Fruit fly (Drosophila melanogaster) whole organism, embryonic: ENCODE results near the gene nerfin-2.

Experiments
- Atf-2 ChIP-seq: fragments of 200-800 bp; sonication (Bioruptor generic); optimal IDR thresholded peaks from 2 replicates; lab custom pipeline; 2016; ENCODE audit warnings: missing biosample characterization, missing genetic modification characterization
- CG10431 ChIP-seq: fragments of 200-800 bp; sonication (Bioruptor generic); optimal IDR thresholded peaks from 3 replicates; lab custom pipeline; 2018; ENCODE audit warnings: missing biosample characterization, mild to moderate bottlenecking, missing genetic modification characterization
- CG12071 ChIP-seq: fragments of 200-800 bp; sonication (Bioruptor generic); optimal IDR thresholded peaks from 3 replicates; lab custom pipeline; 2018; ENCODE audit warnings: missing biosample characterization, mild to moderate bottlenecking, missing genetic modification characterization
- CG13624 ChIP-seq: fragments of 200-800 bp; sonication (Bioruptor generic); optimal IDR thresholded peaks from 2 replicates; lab custom pipeline; 2016; ENCODE audit warnings: missing biosample characterization, missing genetic modification characterization
- CG18476 ChIP-seq: fragments of 200-800 bp; sonication (Bioruptor generic); optimal IDR thresholded peaks from 2 replicates; lab custom pipeline; 2016; ENCODE audit warnings: missing biosample characterization, mild to moderate bottlenecking, missing genetic modification characterization
- CG2199 ChIP-seq: fragments of 200-800 bp; sonication (Bioruptor generic); IDR thresholded peaks from 3 replicates; pipeline ENCODE4 v1.3.6; 2022; ENCODE audit warnings: missing biosample characterization, missing genetic modification characterization
- CG31441 ChIP-seq: fragments of 200-800 bp; sonication (Bioruptor generic); IDR thresholded peaks from 2 replicates; pipeline ENCODE4 v1.3.6; 2022; ENCODE audit warnings: missing biosample characterization, missing genetic modification characterization
- CG3726 ChIP-seq: fragments of 200-800 bp; sonication (Bioruptor generic); IDR thresholded peaks from 3 replicates; pipeline ENCODE4, ENCODE4 v1.3.6; 2022; ENCODE audit warnings: missing biosample characterization, missing genetic modification characterization
- CG4328 ChIP-seq: fragments of 200-800 bp; sonication (Bioruptor generic); optimal IDR thresholded peaks from 3 replicates; lab custom pipeline; 2017; ENCODE audit warnings: missing biosample characterization, missing genetic modification reagents, missing genetic modification characterization
- CG6254 ChIP-seq: fragments of 200-800 bp; sonication (Bioruptor generic); optimal IDR thresholded peaks from 3 replicates; lab custom pipeline; 2017; ENCODE audit warnings: mild to moderate bottlenecking, missing biosample characterization, missing genetic modification reagents, missing genetic modification characterization
- CG6791 ChIP-seq: fragments of 200-800 bp; sonication (Bioruptor generic); IDR thresholded peaks from 3 replicates; pipeline ENCODE4 v1.3.6; 2022; ENCODE audit warnings: missing biosample characterization, missing genetic modification characterization; ENCODE audit not compliant: partially characterized antibody
- CG7745 ChIP-seq: fragments of 200-800 bp; sonication (Bioruptor generic); optimal IDR thresholded peaks from 2 replicates; lab custom pipeline; 2018; ENCODE audit warnings: missing biosample characterization, mild to moderate bottlenecking, missing genetic modification characterization, moderate library complexity
- CG7987 ChIP-seq: fragments of 200-800 bp; sonication (Bioruptor generic); optimal IDR thresholded peaks from 2 replicates; lab custom pipeline; 2018; ENCODE audit warnings: missing biosample characterization, mild to moderate bottlenecking, missing genetic modification characterization, moderate library complexity
- CG8765 ChIP-seq: fragments of 200-800 bp; sonication (Bioruptor generic); IDR thresholded peaks from 2 replicates; pipeline ENCODE4 v1.3.6; 2022; ENCODE audit warnings: missing biosample characterization, missing genetic modification characterization
- CHES-1-like ChIP-seq: fragments of 200-800 bp; sonication (Bioruptor generic); optimal IDR thresholded peaks from 2 replicates; lab custom pipeline; 2016; ENCODE audit warnings: missing biosample characterization, missing genetic modification characterization
- CTCF ChIP-seq: fragments of 200-800 bp; sonication (Bioruptor generic); optimal IDR thresholded peaks from 2 replicates; lab custom pipeline; 2017; ENCODE audit warnings: missing biosample characterization, mild to moderate bottlenecking, missing genetic modification characterization, moderate library complexity
- D19A ChIP-seq: fragments of 200-800 bp; optimal IDR thresholded peaks from 3 replicates; lab custom pipeline; 2019; ENCODE audit warnings: missing biosample characterization, mild to moderate bottlenecking, missing genetic modification characterization, moderate library complexity
- ERR ChIP-seq: fragments of 200-800 bp; sonication (Bioruptor generic); optimal IDR thresholded peaks from 2 replicates; lab custom pipeline; 2016; ENCODE audit warnings: missing biosample characterization, missing genetic modification characterization
- Eip74EF ChIP-seq, 2 experiments: fragments of 200-800 bp in 1 of 2; fragments of >200 bp in 1 of 2; sonication (Bioruptor generic) in 1 of 2; optimal IDR thresholded peaks; 2 replicates each; lab custom pipeline; 2017 to 2019; ENCODE audit warnings: missing biosample characterization in 2 of 2, missing genetic modification characterization in 2 of 2, mild to moderate bottlenecking in 1 of 2, moderate library complexity in 1 of 2
- Fer3 ChIP-seq: fragments of 200-800 bp; sonication (Bioruptor generic); optimal IDR thresholded peaks from 2 replicates; lab custom pipeline; 2018; ENCODE audit warnings: missing biosample characterization, mild to moderate bottlenecking, missing genetic modification characterization, moderate library complexity
- Med ChIP-seq: fragments of 200-800 bp; sonication (Bioruptor generic); peaks from one replicate; lab custom pipeline; 2016; ENCODE audit warnings: missing biosample characterization, missing genetic modification characterization, mild to moderate bottlenecking, inconsistent platforms, moderate library complexity
- Ptx1 ChIP-seq: fragments of 200-800 bp; sonication (Bioruptor generic); IDR thresholded peaks from 2 replicates; pipeline ENCODE4 v1.3.6; 2022; ENCODE audit warnings: missing biosample characterization, missing genetic modification characterization
- Rx ChIP-seq: fragments of 200-800 bp; sonication (Bioruptor generic); IDR thresholded peaks from 2 replicates; pipeline ENCODE4 v1.3.6; 2022; ENCODE audit warnings: missing biosample characterization, missing genetic modification characterization
- Ssrp ChIP-seq: fragments of 200-800 bp; sonication (Bioruptor generic); optimal IDR thresholded peaks from 2 replicates; lab custom pipeline; 2018; ENCODE audit warnings: missing biosample characterization, mild to moderate bottlenecking, missing genetic modification characterization, moderate library complexity
- aop ChIP-seq: fragments of 200-800 bp; sonication (Bioruptor generic); IDR thresholded peaks from 2 replicates; pipeline ENCODE4 v1.3.6; 2022; ENCODE audit warnings: missing biosample characterization, missing genetic modification characterization
- cas ChIP-seq: fragments of 200-800 bp; sonication (Bioruptor generic); IDR thresholded peaks from 2 replicates; pipeline ENCODE4 v1.3.6; 2022; ENCODE audit warnings: missing biosample characterization, missing genetic modification characterization
- chinmo ChIP-seq: fragments of 200-800 bp; sonication (Bioruptor generic); IDR thresholded peaks from 4 replicates; pipeline ENCODE4 v1.3.6; 2022; ENCODE audit warnings: missing biosample characterization, missing genetic modification characterization; ENCODE audit not compliant: partially characterized antibody
- crc ChIP-seq: fragments of 200-800 bp; sonication (Bioruptor generic); optimal IDR thresholded peaks from 2 replicates; lab custom pipeline; 2016; ENCODE audit warnings: missing biosample characterization, missing genetic modification characterization
- gcm2 ChIP-seq: fragments of 200-800 bp; sonication (Bioruptor generic); optimal IDR thresholded peaks from 2 replicates; lab custom pipeline; 2016; ENCODE audit warnings: missing biosample characterization, missing genetic modification characterization
- ham ChIP-seq: fragments of 200-800 bp; sonication (Bioruptor generic); IDR thresholded peaks from 2 replicates; pipeline ENCODE4 v1.3.6; 2022; ENCODE audit warnings: missing biosample characterization, missing genetic modification characterization
- jigr1 ChIP-seq: fragments of 200-800 bp; sonication (Bioruptor generic); IDR thresholded peaks from 3 replicates; pipeline ENCODE4 v1.3.6; 2022; ENCODE audit warnings: missing biosample characterization, missing genetic modification characterization
- jumu ChIP-seq: fragments of 200-800 bp; sonication (Bioruptor generic); optimal IDR thresholded peaks from 3 replicates; lab custom pipeline; 2016; ENCODE audit warnings: missing biosample characterization, missing genetic modification characterization
- ken ChIP-seq: fragments of 200-800 bp; sonication (Bioruptor generic); IDR thresholded peaks from 3 replicates; pipeline ENCODE4 v1.3.6; 2022; ENCODE audit warnings: missing biosample characterization, missing genetic modification characterization
- nom ChIP-seq: fragments of 200-800 bp; sonication (Bioruptor generic); optimal IDR thresholded peaks from 2 replicates; lab custom pipeline; 2017; ENCODE audit warnings: missing biosample characterization, missing genetic modification characterization, mild to moderate bottlenecking, moderate library complexity, missing genetic modification reagents
- scrt ChIP-seq: fragments of 200-800 bp; sonication (Bioruptor generic); optimal IDR thresholded peaks from 2 replicates; lab custom pipeline; 2018; ENCODE audit warnings: missing biosample characterization, mild to moderate bottlenecking, missing genetic modification characterization, moderate library complexity
- twi ChIP-seq: fragments of 200-800 bp; optimal IDR thresholded peaks from 2 replicates; lab custom pipeline; 2019; ENCODE audit warnings: missing biosample characterization, mild to moderate bottlenecking, missing genetic modification characterization, moderate library complexity
- wdn ChIP-seq: fragments of 200-800 bp; sonication (Bioruptor generic); IDR thresholded peaks from 2 replicates; pipeline ENCODE4 v1.3.6; 2022; ENCODE audit warnings: missing biosample characterization, missing genetic modification characterization
- zfh2 ChIP-seq: fragments of 200-800 bp; sonication (Bioruptor generic); optimal IDR thresholded peaks from 2 replicates; lab custom pipeline; 2016; ENCODE audit warnings: missing biosample characterization, missing genetic modification characterization

Gene nerfin-2

dm6 chr3R:10089171-10089664, 18.3 kb downstream of the nerfin-2 start (continued):
- TF ChIP-seq Rx (GFP tag; lab: Robert Waterston, UW) = no peak

- TF ChIP-seq crc (GFP tag; lab: Kevin White, UChicago) = no peak
- TF ChIP-seq CG4328 = no peak
- no peak for TF ChIP-seq Eip74EF (GFP tag; optimal IDR thresholded peaks at IDR 0.05; lab: Kevin White, UChicago)
- TF ChIP-seq CHES-1-like (GFP tag; lab: Kevin White, UChicago) = no peak
- peak; percentile 8 for TF ChIP-seq Med (GFP tag; lab: Kevin White, UChicago)
- no peak for TF ChIP-seq nom (GFP tag; lab: Kevin White, UChicago)
- no peak for TF ChIP-seq aop (GFP tag; lab: Robert Waterston, UW)
- TF ChIP-seq Fer3 (tag; lab: Kevin White, UChicago) = no peak
- TF ChIP-seq gcm2 (GFP tag; lab: Kevin White, UChicago) = no peak
- no peak for TF ChIP-seq twi (tag; lab: Kevin White, UChicago)
- TF ChIP-seq CG7745 (tag; lab: Kevin White, UChicago) = no peak
- TF ChIP-seq cas (GFP tag; lab: Robert Waterston, UW) = no peak
- TF ChIP-seq chinmo (GFP tag; lab: Robert Waterston, UW) = 0 out of 4 replicates have a peak, but pooled peaks have one; percentile 15
- 0 out of 3 replicates have a peak, but pooled peaks have one; percentile 12 for TF ChIP-seq CG2199 (GFP tag; lab: Robert Waterston, UW)
- TF ChIP-seq CTCF (GFP tag; lab: Kevin White, UChicago) = peak; percentile 76
- peak; percentile 94 for TF ChIP-seq CG6254
- no peak for TF ChIP-seq CG8765
- no peak for TF ChIP-seq ERR (GFP tag; lab: Kevin White, UChicago)
- TF ChIP-seq CG7987 (GFP tag; lab: Kevin White, UChicago) = no peak
These were observed 20.0 kb downstream of the nerfin-2 start for dm6 chr3R:10090906-10091305.

- TF ChIP-seq Ssrp (tag; lab: Kevin White, UChicago) (no peak), jigr1 (GFP tag; lab: Robert Waterston, UW) (no peak), D19A (tag; lab: Kevin White, UChicago) (no peak), CG13624 (no peak), CG10431 (GFP tag; lab: Kevin White, UChicago) (no peak), CG31441 (GFP tag; lab: Robert Waterston, UW) (no peak), CG6791 (no peak), jumu (GFP tag; lab: Kevin White, UChicago) (no peak), CG18476 (GFP tag; lab: Kevin White, UChicago) (no peak), CG12071 (GFP tag; lab: Kevin White, UChicago) (no peak), zfh2 (no peak), Atf-2 (GFP tag; lab: Kevin White, UChicago) (no peak), ham (GFP tag; lab: Robert Waterston, UW) (no peak), ken (GFP tag; lab: Robert Waterston, UW) (no peak), Ptx1 (GFP tag; lab: Robert Waterston, UW) (no peak), wdn (GFP tag; lab: Robert Waterston, UW) (no peak), scrt (GFP tag; lab: Kevin White, UChicago) (no peak), CG3726 (no peak)
- TF ChIP-seq, all 482 proteins: peak for 0
These were observed 20.6 kb downstream of the nerfin-2 start for dm6 chr3R:10091513-10091912.
